Fruit fly (Drosophila melanogaster) whole organism, prepupa: ENCODE data around the gene RhoGDI.

Experiments used
- Blimp-1 ChIP-seq: fragments of 200-800 bp; sonication (Bioruptor generic); optimal IDR thresholded peaks from 3 replicates; lab custom pipeline; 2017; ENCODE audit warnings: missing biosample characterization, missing genetic modification characterization, mild to moderate bottlenecking, moderate library complexity, missing genetic modification reagents
- CG10669 ChIP-seq: fragments of 200-800 bp; sonication (Bioruptor generic); optimal IDR thresholded peaks from 3 replicates; lab custom pipeline; 2018; ENCODE audit warnings: missing biosample characterization, mild to moderate bottlenecking, missing genetic modification characterization, moderate library complexity
- CG11762 ChIP-seq: fragments of 200-800 bp; sonication (Bioruptor generic); optimal IDR thresholded peaks from 3 replicates; lab custom pipeline; 2016; ENCODE audit warnings: missing biosample characterization, missing genetic modification characterization; ENCODE audit not compliant: insufficient read depth
- CG11902 ChIP-seq: fragments of 200-800 bp; sonication (Bioruptor generic); optimal IDR thresholded peaks from 3 replicates; lab custom pipeline; 2016; ENCODE audit warnings: missing biosample characterization, missing genetic modification characterization
- CG15336 ChIP-seq: fragments of 200-800 bp; sonication (Bioruptor generic); IDR thresholded peaks from 2 replicates; pipeline ENCODE4 v1.3.6; 2022; ENCODE audit warnings: missing biosample characterization, missing genetic modification characterization
- CG1621 ChIP-seq: fragments of 200-800 bp; sonication (Bioruptor generic); optimal IDR thresholded peaks from 3 replicates; lab custom pipeline; 2018; ENCODE audit warnings: missing biosample characterization, mild to moderate bottlenecking, missing genetic modification characterization
- CG16779 ChIP-seq: fragments of 200-800 bp; sonication (Bioruptor generic); optimal IDR thresholded peaks from 3 replicates; lab custom pipeline; 2017; ENCODE audit warnings: missing biosample characterization, mild to moderate bottlenecking, missing genetic modification characterization
- CG3032 ChIP-seq: fragments of 200-800 bp; optimal IDR thresholded peaks from 2 replicates; lab custom pipeline; 2019; ENCODE audit warnings: missing biosample characterization, mild to moderate bottlenecking, missing genetic modification characterization, moderate library complexity
- CG31627 ChIP-seq: fragments of 200-800 bp; sonication (Bioruptor generic); optimal IDR thresholded peaks from 3 replicates; lab custom pipeline; 2016; ENCODE audit warnings: missing biosample characterization, missing genetic modification characterization
- CG34406 ChIP-seq: fragments of 200-800 bp; sonication (Bioruptor generic); optimal IDR thresholded peaks from 3 replicates; lab custom pipeline; 2016; ENCODE audit warnings: missing biosample characterization, missing genetic modification characterization
- CG3919 ChIP-seq: fragments of 200-800 bp; sonication (Bioruptor generic); optimal IDR thresholded peaks from 3 replicates; lab custom pipeline; 2016; ENCODE audit warnings: missing biosample characterization, missing genetic modification characterization
- CG4318 ChIP-seq: fragments of 200-800 bp; sonication (Bioruptor generic); optimal IDR thresholded peaks from 3 replicates; lab custom pipeline; 2017; ENCODE audit warnings: missing biosample characterization, mild to moderate bottlenecking, missing genetic modification characterization
- CG6276 ChIP-seq: fragments of 200-800 bp; sonication (Bioruptor generic); optimal IDR thresholded peaks from 2 replicates; lab custom pipeline; 2017; ENCODE audit warnings: missing biosample characterization, mild to moderate bottlenecking, missing genetic modification characterization
- CG6792 ChIP-seq: fragments of 200-800 bp; sonication (Bioruptor generic); optimal IDR thresholded peaks from 3 replicates; lab custom pipeline; 2016; ENCODE audit warnings: missing biosample characterization, missing genetic modification characterization
- CG6808 ChIP-seq: fragments of 200-800 bp; sonication (Bioruptor generic); optimal IDR thresholded peaks from 3 replicates; lab custom pipeline; 2017; ENCODE audit warnings: missing biosample characterization, missing genetic modification characterization, mild to moderate bottlenecking, moderate library complexity, missing genetic modification reagents
- CG6854 ChIP-seq: fragments of 200-800 bp; sonication (Bioruptor generic); optimal IDR thresholded peaks from 2 replicates; lab custom pipeline; 2017; ENCODE audit warnings: missing biosample characterization, mild to moderate bottlenecking, missing genetic modification characterization
- CG8119 ChIP-seq: fragments of 200-800 bp; sonication (Bioruptor generic); IDR thresholded peaks from 3 replicates; pipeline ENCODE4 v1.3.6; 2022; ENCODE audit warnings: missing biosample characterization, missing genetic modification characterization
- CG9139 ChIP-seq: fragments of 200-800 bp; sonication (Bioruptor generic); optimal IDR thresholded peaks from 3 replicates; lab custom pipeline; 2017; ENCODE audit warnings: missing biosample characterization, mild to moderate bottlenecking, missing genetic modification characterization
- Eip78C ChIP-seq: fragments of 200-800 bp; sonication (Bioruptor generic); peaks from one replicate; lab custom pipeline; 2016; ENCODE audit warnings: missing biosample characterization, missing genetic modification characterization
- Eip93F ChIP-seq: fragments of 200-800 bp; sonication (Bioruptor generic); optimal IDR thresholded peaks from 2 replicates; lab custom pipeline; 2016; ENCODE audit warnings: missing biosample characterization, mild to moderate bottlenecking, missing genetic modification characterization
- Ets21C ChIP-seq: fragments of 200-800 bp; sonication (Bioruptor generic); optimal IDR thresholded peaks from 3 replicates; lab custom pipeline; 2016; ENCODE audit warnings: missing biosample characterization, missing genetic modification characterization
- Ets96B ChIP-seq: fragments of 200-800 bp; optimal IDR thresholded peaks from 2 replicates; lab custom pipeline; 2019; ENCODE audit warnings: missing biosample characterization, mild to moderate bottlenecking, missing genetic modification characterization, moderate library complexity
- Hr4 ChIP-seq: fragments of 200-800 bp; sonication (Bioruptor generic); optimal IDR thresholded peaks from 3 replicates; lab custom pipeline; 2016; ENCODE audit warnings: missing biosample characterization, missing genetic modification characterization
- Met ChIP-seq: fragments of 200-800 bp; sonication (Bioruptor generic); optimal IDR thresholded peaks from 3 replicates; lab custom pipeline; 2016; ENCODE audit warnings: missing biosample characterization, missing genetic modification characterization
- OdsH ChIP-seq: fragments of 200-800 bp; sonication (Bioruptor generic); optimal IDR thresholded peaks from 3 replicates; lab custom pipeline; 2016; ENCODE audit warnings: missing biosample characterization, missing genetic modification characterization
- Sox14 ChIP-seq: fragments of 200-800 bp; sonication (Bioruptor generic); optimal IDR thresholded peaks from 3 replicates; lab custom pipeline; 2016; ENCODE audit warnings: missing biosample characterization, missing genetic modification characterization
- achi ChIP-seq: fragments of 200-800 bp; sonication (Bioruptor generic); optimal IDR thresholded peaks from 3 replicates; lab custom pipeline; 2016; ENCODE audit warnings: missing biosample characterization, missing genetic modification characterization
- acj6 ChIP-seq: fragments of 200-800 bp; sonication (Bioruptor generic); optimal IDR thresholded peaks from 3 replicates; lab custom pipeline; 2016; ENCODE audit warnings: missing biosample characterization, missing genetic modification characterization
- dsx ChIP-seq: fragments of 200-800 bp; optimal IDR thresholded peaks from 3 replicates; lab custom pipeline; 2019; ENCODE audit warnings: missing biosample characterization, mild to moderate bottlenecking, missing genetic modification characterization, moderate library complexity; ENCODE audit not compliant: poor library complexity, severe bottlenecking
- esn ChIP-seq: fragments of 200-800 bp; sonication (Bioruptor generic); optimal IDR thresholded peaks from 2 replicates; lab custom pipeline; 2016; ENCODE audit warnings: missing biosample characterization, mild to moderate bottlenecking, missing genetic modification characterization, moderate library complexity
- fd59A ChIP-seq: fragments of 200-800 bp; sonication (Bioruptor generic); optimal IDR thresholded peaks from 2 replicates; lab custom pipeline; 2017; ENCODE audit warnings: missing biosample characterization, mild to moderate bottlenecking, missing genetic modification characterization, missing genetic modification reagents
- fd85E ChIP-seq: fragments of 200-800 bp; sonication (Bioruptor generic); optimal IDR thresholded peaks from 3 replicates; lab custom pipeline; 2016; ENCODE audit warnings: missing biosample characterization, missing genetic modification characterization
- fkh ChIP-seq: fragments of 200-800 bp; sonication (Bioruptor generic); optimal IDR thresholded peaks from 3 replicates; lab custom pipeline; 2017; ENCODE audit warnings: missing biosample characterization, mild to moderate bottlenecking, missing genetic modification characterization, moderate library complexity
- lz ChIP-seq: fragments of 200-800 bp; sonication (Bioruptor generic); optimal IDR thresholded peaks from 3 replicates; lab custom pipeline; 2016; ENCODE audit warnings: missing biosample characterization, missing genetic modification characterization
- net ChIP-seq: fragments of 200-800 bp; sonication (Bioruptor generic); optimal IDR thresholded peaks from 3 replicates; lab custom pipeline; 2016; ENCODE audit warnings: missing biosample characterization, missing genetic modification characterization
- pdm3 ChIP-seq: fragments of 200-800 bp; sonication (Bioruptor generic); optimal IDR thresholded peaks from 3 replicates; lab custom pipeline; 2016; ENCODE audit warnings: missing biosample characterization, missing genetic modification characterization
- salr ChIP-seq, 2 experiments: fragments of 200-800 bp; sonication (Bioruptor generic); optimal IDR thresholded peaks; 3 replicates each; lab custom pipeline; 2016 to 2018; ENCODE audit warnings: missing biosample characterization in 2 of 2, missing genetic modification characterization in 2 of 2, mild to moderate bottlenecking in 1 of 2
- spab ChIP-seq: fragments of 200-800 bp; sonication (Bioruptor generic); optimal IDR thresholded peaks from 2 replicates; lab custom pipeline; 2017; ENCODE audit warnings: missing biosample characterization, mild to moderate bottlenecking, missing genetic modification characterization, missing genetic modification reagents
- svp ChIP-seq: fragments of 200-800 bp; sonication (Bioruptor generic); peaks from one replicate; lab custom pipeline; 2016; ENCODE audit warnings: missing biosample characterization, missing genetic modification characterization
- topi ChIP-seq: fragments of 200-800 bp; sonication (Bioruptor generic); optimal IDR thresholded peaks from 3 replicates; lab custom pipeline; 2016; ENCODE audit warnings: missing biosample characterization, missing genetic modification characterization
- vri ChIP-seq: fragments of 200-800 bp; sonication (Bioruptor generic); optimal IDR thresholded peaks from 3 replicates; lab custom pipeline; 2016; ENCODE audit warnings: missing biosample characterization, mild to moderate bottlenecking, missing genetic modification characterization

The RhoGDI gene

dm6 chr3L:19900184-19901089 is 28.1 kb upstream of the RhoGDI start (continued):
- no peak for TF ChIP-seq CG6792 (GFP tag; lab: Kevin White, UChicago)
- TF ChIP-seq, all 60 proteins: peak for 10

- no peak for TF ChIP-seq Met
- no peak for TF ChIP-seq acj6 (GFP tag; lab: Kevin White, UChicago)
- TF ChIP-seq CG9139 (GFP tag; lab: Kevin White, UChicago), result no peak
- TF ChIP-seq CG1621 (tag; lab: Kevin White, UChicago), result no peak
- TF ChIP-seq esn (GFP tag; lab: Kevin White, UChicago), result no peak
- no peak for TF ChIP-seq topi (GFP tag; lab: Kevin White, UChicago)
- no peak for TF ChIP-seq CG3919 (GFP tag; lab: Kevin White, UChicago)
- peak; percentile 36 for TF ChIP-seq Eip78C (GFP tag; lab: Kevin White, UChicago)
- no peak for TF ChIP-seq pdm3 (GFP tag; lab: Kevin White, UChicago)
- no peak for TF ChIP-seq CG6854 (GFP tag; lab: Kevin White, UChicago)
- peak; percentile 80 for TF ChIP-seq Eip93F (GFP tag; lab: Kevin White, UChicago)
- no peak for TF ChIP-seq CG6808 (GFP tag; lab: Kevin White, UChicago)
- no peak for TF ChIP-seq CG31627 (GFP tag; lab: Kevin White, UChicago)
- no peak for TF ChIP-seq salr (GFP tag; optimal IDR thresholded peaks at IDR 0.05; lab: Kevin White, UChicago)
- TF ChIP-seq fd85E (GFP tag; lab: Kevin White, UChicago), result no peak
- TF ChIP-seq vri (GFP tag; lab: Kevin White, UChicago), result peak; percentile 98
- no peak for TF ChIP-seq svp (GFP tag; lab: Kevin White, UChicago)
Measured at dm6 chr3L:19901486-19902255, 26.9 kb upstream of the RhoGDI start.

dm6 chr3L:19902560-19903399 is 25.8 kb upstream of the RhoGDI start:
- TF ChIP-seq CG6808 (GFP tag; lab: Kevin White, UChicago) (peak; percentile 98), CG4318 (peak; percentile 94), achi (GFP tag; lab: Kevin White, UChicago) (peak; percentile 98), Ets21C (GFP tag; lab: Kevin White, UChicago) (peak; percentile 98), Ets96B (tag; lab: Kevin White, UChicago) (peak; percentile 98), CG6792 (GFP tag; lab: Kevin White, UChicago) (peak; percentile 99), dsx (peak; percentile 99), CG31627 (GFP tag; lab: Kevin White, UChicago) (peak; percentile 99), CG6276 (GFP tag; lab: Kevin White, UChicago) (peak; percentile 96), salr (GFP tag; optimal IDR thresholded peaks at IDR 0.05; lab: Kevin White, UChicago) (peak; percentile 96 to 97), fkh (GFP tag; lab: Kevin White, UChicago) (peak; percentile 51), lz (GFP tag; lab: Kevin White, UChicago) (peak; percentile 99), CG8119 (GFP tag; lab: Robert Waterston, UW) (peak; percentile 98), CG10669 (GFP tag; lab: Kevin White, UChicago) (peak; percentile 97), Hr4 (GFP tag; lab: Kevin White, UChicago) (peak; percentile 98), CG15336 (GFP tag; lab: Robert Waterston, UW) (peak; percentile 98), spab (GFP tag; lab: Kevin White, UChicago) (peak; percentile 95), CG11762 (GFP tag; lab: Kevin White, UChicago) (peak; percentile 91), OdsH (GFP tag; lab: Kevin White, UChicago) (peak; percentile 99), CG11902 (GFP tag; lab: Kevin White, UChicago) (peak; percentile 95), net (GFP tag; lab: Kevin White, UChicago) (peak; percentile 98), CG3032 (tag; lab: Kevin White, UChicago) (peak; percentile 97), Sox14 (GFP tag; lab: Kevin White, UChicago) (peak; percentile 99), CG16779 (tag; lab: Kevin White, UChicago) (peak; percentile 96), CG9139 (GFP tag; lab: Kevin White, UChicago) (peak; percentile 89), Blimp-1 (GFP tag; lab: Kevin White, UChicago) (peak; percentile 93), CG34406 (peak; percentile 98), fd59A (GFP tag; lab: Kevin White, UChicago) (peak; percentile 98), pdm3 (GFP tag; lab: Kevin White, UChicago) (peak; percentile 99)
